Worm (Caenorhabditis elegans): Measurements from ENCODE around the gene plpp-1.1.

plpp-1.1 gene

DNA sequence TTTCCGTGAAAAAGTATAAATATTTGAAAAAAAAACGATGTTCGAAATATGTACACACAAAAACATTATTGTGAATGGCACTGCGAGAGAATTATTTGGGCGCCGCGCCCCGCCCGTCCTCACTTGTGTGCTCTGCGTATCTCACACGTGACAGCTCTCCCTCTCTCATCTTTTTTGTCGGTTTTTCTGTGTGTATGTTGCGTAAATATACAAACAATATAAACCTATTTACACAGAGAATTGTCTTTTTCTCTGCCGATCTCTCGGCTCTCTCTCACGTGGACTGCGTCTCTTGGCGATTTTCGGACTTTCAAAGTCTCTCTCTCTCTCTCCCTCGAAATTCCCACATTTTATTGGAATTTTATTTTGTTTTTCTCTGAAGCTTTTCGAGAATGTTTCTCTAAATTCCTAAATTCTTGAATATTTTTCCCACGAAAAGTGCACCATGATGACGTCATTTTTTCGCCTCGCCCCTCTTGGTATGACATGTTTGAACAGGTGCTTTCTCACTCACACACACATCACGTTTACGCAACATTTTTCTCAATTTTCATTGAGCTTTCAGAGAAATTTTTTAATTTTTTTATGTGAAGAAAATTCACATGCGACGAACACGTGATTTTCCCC lies 31.0 kb upstream of the plpp-1.1 start (continued):
- TF ChIP-seq set-16 (GFP tag; IDR thresholded peaks at IDR 0.05) (peak; percentile 35; the same call in 1 of the 2 replicates), T20F7.1 (GFP tag; optimal IDR thresholded peaks at IDR 0.05) (no peak), unc-39 (tag; optimal IDR thresholded peaks at IDR 0.05) (no peak), ceh-62 (tag; optimal IDR thresholded peaks at IDR 0.05) (no peak), skn-1 (tag; optimal IDR thresholded peaks at IDR 0.05) (no peak), tra-1 (GFP tag; IDR thresholded peaks at IDR 0.05) (peak; percentile 85), ztf-11 (tag; optimal IDR thresholded peaks at IDR 0.05) (no peak), lim-7 (GFP tag; IDR thresholded peaks at IDR 0.05) (no peak), spr-1 (tag; optimal IDR thresholded peaks at IDR 0.05) (peak; percentile 25), snpc-1.2 (GFP tag; IDR thresholded peaks at IDR 0.05) (no peak), pha-4 (GFP tag; IDR thresholded peaks at IDR 0.05) (peak; percentile 82), pha-4 (tag; optimal IDR thresholded peaks at IDR 0.05) (peak; percentile 91), nhr-76 (tag; optimal IDR thresholded peaks at IDR 0.05) (no peak), F49E8.2 (tag; optimal IDR thresholded peaks at IDR 0.05; ENCODE audit: borderline replicate concordance) (no peak), nhr-111 (GFP tag; optimal IDR thresholded peaks at IDR 0.05) (no peak), nhr-237 (tag; optimal IDR thresholded peaks at IDR 0.05) (no peak), duxl-1 (tag; optimal IDR thresholded peaks at IDR 0.05; ENCODE audit: poor library complexity) (peak; percentile 28), nhr-28 (tag; optimal IDR thresholded peaks at IDR 0.05) (peak; percentile 81), nhr-42 (GFP tag; IDR thresholded peaks at IDR 0.05) (0 out of 2 replicates have a peak, but pooled peaks have one; percentile 50), lin-39 (tag; optimal IDR thresholded peaks at IDR 0.05) (no peak), snpc-4 (tag; optimal IDR thresholded peaks at IDR 0.05) (no peak), lin-13 (GFP tag; optimal IDR thresholded peaks at IDR 0.05) (peak; percentile 54), mes-2 (tag; optimal IDR thresholded peaks at IDR 0.05; ENCODE audit: poor library complexity, severe bottlenecking) (peak; percentile 70), zip-2 (tag; optimal IDR thresholded peaks at IDR 0.05) (no peak), R02D3.7 (tag; optimal IDR thresholded peaks at IDR 0.05) (no peak), ceh-82 (tag; optimal IDR thresholded peaks at IDR 0.05) (no peak), hif-1 (tag; optimal IDR thresholded peaks at IDR 0.05) (peak in 1 of 2 experiments; percentile 46), ceh-32 (tag; optimal IDR thresholded peaks at IDR 0.05; ENCODE audit: poor library complexity) (no peak), nhr-102 (tag; optimal IDR thresholded peaks at IDR 0.05) (peak; percentile 28), madf-9 (GFP tag; conservative IDR thresholded peaks at IDR 0.05) (peak; percentile 22; the same call in 1 of the 2 replicates), daf-16 (GFP tag; optimal IDR thresholded peaks at IDR 0.05) (peak; percentile 69 to 96), daf-16 (tag; optimal IDR thresholded peaks at IDR 0.05) (peak; percentile 99), nhr-6 (tag; optimal IDR thresholded peaks at IDR 0.05) (peak; percentile 58), lin-15B (tag; optimal IDR thresholded peaks at IDR 0.05) (no peak), gei-8 (GFP tag; optimal IDR thresholded peaks at IDR 0.05) (peak; percentile 12), mxl-3 (GFP tag; optimal IDR thresholded peaks at IDR 0.05) (peak; percentile 59), ces-1 (GFP tag; optimal IDR thresholded peaks at IDR 0.05) (peak; percentile 29), daf-12 (tag; optimal IDR thresholded peaks at IDR 0.05) (no peak), arid-1 (GFP tag; conservative IDR thresholded peaks at IDR 0.05) (no peak), mxl-2 (GFP tag; conservative IDR thresholded peaks at IDR 0.05) (no peak), nhr-41 (GFP tag; IDR thresholded peaks at IDR 0.05) (no peak), mdl-1 (tag; optimal IDR thresholded peaks at IDR 0.05) (peak; percentile 66 to 97), ceh-28 (tag; optimal IDR thresholded peaks at IDR 0.05) (no peak), saeg-2 (GFP tag; IDR thresholded peaks at IDR 0.05) (0 out of 2 replicates have a peak, but pooled peaks have one; percentile 46), jun-1 (tag; optimal IDR thresholded peaks at IDR 0.05) (peak; percentile 14), ceh-44 (GFP tag; IDR thresholded peaks at IDR 0.05) (no peak), aha-1 (tag) (peak; percentile 94), zfp-3 (GFP tag; conservative IDR thresholded peaks at IDR 0.05) (no peak), dmd-6 (GFP tag; IDR thresholded peaks at IDR 0.05) (peak; percentile 90), F37D6.2 (tag; optimal IDR thresholded peaks at IDR 0.05) (peak; percentile 37), fos-1 (tag; optimal IDR thresholded peaks at IDR 0.05) (no peak)
